Worm (Caenorhabditis elegans): ENCODE measurements around the gene cnb-1.

ce11 chrV:11329100-11329499 is 46.4 kb upstream of the cnb-1 start, which contains the start of gene F47G9.6:
- TF ChIP-seq lsy-27 (tag; optimal IDR thresholded peaks at IDR 0.05; ENCODE audit: borderline replicate concordance, insufficient read depth) (no peak), snpc-4 (GFP tag; optimal IDR thresholded peaks at IDR 0.05) (no peak), snpc-4 (tag; optimal IDR thresholded peaks at IDR 0.05) (no peak), egl-44 (GFP tag; IDR thresholded peaks at IDR 0.05) (no peak), attf-3 (GFP tag; conservative IDR thresholded peaks at IDR 0.05) (no peak), him-1 (tag; optimal IDR thresholded peaks at IDR 0.05) (no peak), sptf-2 (GFP tag; optimal IDR thresholded peaks at IDR 0.05) (no peak)

Measured in whole organism, young adult.